Fruit fly (Drosophila melanogaster) whole organism, embryonic: ENCODE measurements around the gene amon.

ENCODE experiments used
- Asciz ChIP-seq: fragments of 200-800 bp; sonication (Bioruptor generic); optimal IDR thresholded peaks from 2 replicates; lab custom pipeline; 2017; ENCODE audit warnings: missing biosample characterization, mild to moderate bottlenecking, missing genetic modification characterization, missing genetic modification reagents
- Blimp-1 ChIP-seq: fragments of 200-800 bp; sonication (Bioruptor generic); optimal IDR thresholded peaks from 3 replicates; lab custom pipeline; 2018; ENCODE audit warnings: missing biosample characterization, missing genetic modification characterization, mild to moderate bottlenecking, moderate library complexity, missing genetic modification reagents
- CG11723 ChIP-seq: fragments of 200-800 bp; sonication (Bioruptor generic); optimal IDR thresholded peaks from 2 replicates; lab custom pipeline; 2017; ENCODE audit warnings: missing biosample characterization, mild to moderate bottlenecking, missing genetic modification characterization
- CG12299 ChIP-seq: fragments of 200-800 bp; sonication (Bioruptor generic); optimal IDR thresholded peaks from 2 replicates; lab custom pipeline; 2018; ENCODE audit warnings: missing biosample characterization, mild to moderate bottlenecking, missing genetic modification characterization
- CG1233 ChIP-seq: fragments of 200-800 bp; sonication (Bioruptor generic); optimal IDR thresholded peaks from 4 replicates; lab custom pipeline; 2018; ENCODE audit warnings: missing biosample characterization, mild to moderate bottlenecking, missing genetic modification characterization
- CG12769 ChIP-seq: fragments of 200-800 bp; sonication (Bioruptor generic); optimal IDR thresholded peaks from 2 replicates; lab custom pipeline; 2019; ENCODE audit warnings: missing biosample characterization, mild to moderate bottlenecking, missing genetic modification characterization, moderate library complexity
- CG14050 ChIP-seq: fragments of 200-800 bp; sonication (Bioruptor generic); IDR thresholded peaks from 3 replicates; pipeline ENCODE4 v1.3.6; 2022; ENCODE audit warnings: missing biosample characterization, missing genetic modification characterization
- CG1529 ChIP-seq: fragments of 200-800 bp; sonication (Bioruptor generic); optimal IDR thresholded peaks from 3 replicates; lab custom pipeline; 2018; ENCODE audit warnings: missing biosample characterization, missing genetic modification characterization
- CG16779 ChIP-seq: fragments of 200-800 bp; sonication (Bioruptor generic); IDR thresholded peaks from 2 replicates; pipeline ENCODE4 v1.3.6; 2022; ENCODE audit warnings: missing biosample characterization, missing genetic modification characterization
- CG17802 ChIP-seq: fragments of 200-800 bp; sonication (Bioruptor generic); optimal IDR thresholded peaks from 2 replicates; lab custom pipeline; 2018; ENCODE audit warnings: missing biosample characterization, mild to moderate bottlenecking, missing genetic modification characterization, moderate library complexity
- CG1832 ChIP-seq: fragments of 200-800 bp; sonication (Bioruptor generic); optimal IDR thresholded peaks from 2 replicates; lab custom pipeline; 2017; ENCODE audit warnings: missing biosample characterization, mild to moderate bottlenecking, missing genetic modification characterization, inconsistent platforms
- CG3407 ChIP-seq: fragments of 200-800 bp; sonication (Bioruptor generic); optimal IDR thresholded peaks from 2 replicates; lab custom pipeline; 2018; ENCODE audit warnings: missing biosample characterization, mild to moderate bottlenecking, missing genetic modification characterization
- CG34376 ChIP-seq: fragments of 200-800 bp; sonication (Bioruptor generic); optimal IDR thresholded peaks from 2 replicates; lab custom pipeline; 2018; ENCODE audit warnings: missing biosample characterization, mild to moderate bottlenecking, missing genetic modification characterization
- CG3726 ChIP-seq: fragments of 200-800 bp; sonication (Bioruptor generic); IDR thresholded peaks from 3 replicates; pipeline ENCODE4, ENCODE4 v1.3.6; 2022; ENCODE audit warnings: missing biosample characterization, missing genetic modification characterization
- CG3838 ChIP-seq: fragments of 200-800 bp; sonication (Bioruptor generic); optimal IDR thresholded peaks from 3 replicates; lab custom pipeline; 2016; ENCODE audit warnings: missing biosample characterization, missing genetic modification characterization
- CG42726 ChIP-seq: fragments of 200-800 bp; sonication (Bioruptor generic); IDR thresholded peaks from 2 replicates; pipeline ENCODE4 v1.3.6; 2022; ENCODE audit warnings: missing biosample characterization, missing genetic modification characterization; ENCODE audit not compliant: partially characterized antibody
- CG43689 ChIP-seq: fragments of 200-800 bp; sonication (Bioruptor generic); IDR thresholded peaks from 2 replicates; pipeline ENCODE4 v1.3.6; 2022; ENCODE audit warnings: missing biosample characterization, missing genetic modification characterization
- CG5953 ChIP-seq: fragments of 200-800 bp; sonication (Bioruptor generic); IDR thresholded peaks from 2 replicates; pipeline ENCODE4 v1.3.6; 2022; ENCODE audit warnings: missing biosample characterization, missing genetic modification characterization
- CG6689 ChIP-seq: fragments of 200-800 bp; sonication (Bioruptor generic); IDR thresholded peaks from 2 replicates; pipeline ENCODE4 v1.3.6; 2022; ENCODE audit warnings: missing biosample characterization, missing genetic modification characterization
- CG8478 ChIP-seq: fragments of >200 bp; optimal IDR thresholded peaks from 2 replicates; lab custom pipeline; 2018
- CTCF ChIP-seq: fragments of 200-800 bp; sonication (Bioruptor generic); optimal IDR thresholded peaks from 2 replicates; lab custom pipeline; 2017; ENCODE audit warnings: missing biosample characterization, mild to moderate bottlenecking, missing genetic modification characterization, moderate library complexity
- CoRest ChIP-seq: fragments of 200-800 bp; sonication (Bioruptor generic); optimal IDR thresholded peaks from 3 replicates; lab custom pipeline; 2018; ENCODE audit warnings: missing biosample characterization, mild to moderate bottlenecking, missing genetic modification characterization, moderate library complexity
- D ChIP-seq, 2 experiments: fragments of 200-800 bp in 1 of 2; fragments of >200 bp in 1 of 2; sonication (Bioruptor generic) in 1 of 2; optimal IDR thresholded peaks; 2 replicates in 1 of 2; 3 replicates in 1 of 2; lab custom pipeline; 2017; ENCODE audit warnings: mild to moderate bottlenecking in 1 of 2, missing biosample characterization in 1 of 2, missing genetic modification characterization in 1 of 2, missing genetic modification reagents in 1 of 2
- Drgx ChIP-seq: fragments of 200-800 bp; sonication (Bioruptor generic); IDR thresholded peaks from 2 replicates; pipeline ENCODE4 v1.3.6; 2022; ENCODE audit warnings: missing biosample characterization, missing genetic modification characterization
- Fer3 ChIP-seq: fragments of 200-800 bp; sonication (Bioruptor generic); optimal IDR thresholded peaks from 2 replicates; lab custom pipeline; 2018; ENCODE audit warnings: missing biosample characterization, mild to moderate bottlenecking, missing genetic modification characterization, moderate library complexity
- Hmx ChIP-seq: fragments of 200-800 bp; sonication (Bioruptor generic); optimal IDR thresholded peaks from 2 replicates; lab custom pipeline; 2016; ENCODE audit warnings: missing biosample characterization, missing genetic modification characterization
- Nf-YC ChIP-seq: fragments of 200-800 bp; optimal IDR thresholded peaks from 3 replicates; lab custom pipeline; 2019; ENCODE audit warnings: missing biosample characterization, mild to moderate bottlenecking, missing genetic modification characterization, moderate library complexity
- PHDP ChIP-seq: fragments of 200-800 bp; sonication (Bioruptor generic); optimal IDR thresholded peaks from 3 replicates; lab custom pipeline; 2018; ENCODE audit warnings: missing biosample characterization, mild to moderate bottlenecking, missing genetic modification characterization, moderate library complexity
- Trl ChIP-seq, 3 experiments: fragments of >200 bp in 2 of 3; fragments of 200-800 bp in 1 of 3; sonication (Bioruptor generic) in 1 of 3; optimal IDR thresholded peaks; 2 replicates in 1 of 3; 3 replicates in 2 of 3; lab custom pipeline; 2016 to 2017; ENCODE audit warnings: missing biosample characterization in 1 of 3, missing genetic modification characterization in 1 of 3
- chinmo ChIP-seq: fragments of 200-800 bp; sonication (Bioruptor generic); IDR thresholded peaks from 4 replicates; pipeline ENCODE4 v1.3.6; 2022; ENCODE audit warnings: missing biosample characterization, missing genetic modification characterization; ENCODE audit not compliant: partially characterized antibody
- crol ChIP-seq: fragments of 200-800 bp; sonication (Bioruptor generic); IDR thresholded peaks from 2 replicates; pipeline ENCODE4 v1.3.6; 2022; ENCODE audit warnings: missing biosample characterization, missing genetic modification characterization
- da ChIP-seq: fragments of 200-800 bp; sonication (Bioruptor generic); optimal IDR thresholded peaks from 2 replicates; lab custom pipeline; 2016; ENCODE audit warnings: missing biosample characterization, missing genetic modification characterization
- danr ChIP-seq: fragments of 200-800 bp; sonication (Bioruptor generic); IDR thresholded peaks from 2 replicates; pipeline ENCODE4 v1.3.6; 2022; ENCODE audit warnings: missing biosample characterization, missing genetic modification characterization
- gfzf ChIP-seq: fragments of 200-800 bp; sonication (Bioruptor generic); optimal IDR thresholded peaks from 2 replicates; lab custom pipeline; 2016; ENCODE audit warnings: missing biosample characterization, mild to moderate bottlenecking, missing genetic modification characterization, moderate library complexity
- gro ChIP-seq: fragments of 200-800 bp; sonication (Bioruptor generic); optimal IDR thresholded peaks from 2 replicates; lab custom pipeline; 2016; ENCODE audit warnings: missing biosample characterization, missing genetic modification characterization
- h ChIP-seq: fragments of >200 bp; optimal IDR thresholded peaks from 2 replicates; lab custom pipeline; 2017
- hbn ChIP-seq: fragments of 200-800 bp; sonication (Bioruptor generic); IDR thresholded peaks from 2 replicates; pipeline ENCODE4 v1.3.6; 2022; ENCODE audit warnings: missing biosample characterization, missing genetic modification characterization; ENCODE audit not compliant: partially characterized antibody
- jigr1 ChIP-seq: fragments of 200-800 bp; sonication (Bioruptor generic); IDR thresholded peaks from 3 replicates; pipeline ENCODE4 v1.3.6; 2022; ENCODE audit warnings: missing biosample characterization, missing genetic modification characterization
- kah ChIP-seq: fragments of 200-800 bp; sonication (Bioruptor generic); optimal IDR thresholded peaks from 2 replicates; lab custom pipeline; 2018; ENCODE audit warnings: missing biosample characterization, mild to moderate bottlenecking, missing genetic modification characterization
- lmd ChIP-seq: fragments of 200-800 bp; sonication (Bioruptor generic); IDR thresholded peaks from 2 replicates; pipeline ENCODE4 v1.3.6; 2022; ENCODE audit warnings: missing biosample characterization, missing genetic modification characterization
- mirr ChIP-seq: fragments of 200-800 bp; sonication (Bioruptor generic); optimal IDR thresholded peaks from 3 replicates; lab custom pipeline; 2018; ENCODE audit warnings: missing biosample characterization, mild to moderate bottlenecking, missing genetic modification characterization
- nom ChIP-seq: fragments of 200-800 bp; sonication (Bioruptor generic); optimal IDR thresholded peaks from 2 replicates; lab custom pipeline; 2017; ENCODE audit warnings: missing biosample characterization, missing genetic modification characterization, mild to moderate bottlenecking, moderate library complexity, missing genetic modification reagents
- ro ChIP-seq: fragments of 200-800 bp; sonication (Bioruptor generic); IDR thresholded peaks from 2 replicates; pipeline ENCODE4 v1.3.6; 2022; ENCODE audit warnings: missing biosample characterization, missing genetic modification characterization
- run ChIP-seq: fragments of 200-800 bp; sonication (Bioruptor generic); optimal IDR thresholded peaks from 3 replicates; lab custom pipeline; 2018; ENCODE audit warnings: missing biosample characterization, mild to moderate bottlenecking, missing genetic modification characterization
- schlank ChIP-seq: fragments of 200-800 bp; sonication (Bioruptor generic); optimal IDR thresholded peaks from 2 replicates; lab custom pipeline; 2018; ENCODE audit warnings: missing biosample characterization, mild to moderate bottlenecking, missing genetic modification characterization
- sd ChIP-seq: fragments of 200-800 bp; sonication (Bioruptor generic); optimal IDR thresholded peaks from 3 replicates; lab custom pipeline; 2018; ENCODE audit warnings: missing biosample characterization, mild to moderate bottlenecking, missing genetic modification characterization, moderate library complexity
- sisA ChIP-seq: fragments of 200-800 bp; sonication (Bioruptor generic); IDR thresholded peaks from 2 replicates; pipeline ENCODE4 v1.3.6; 2022; ENCODE audit warnings: missing biosample characterization, missing genetic modification characterization
- stwl ChIP-seq: fragments of 200-800 bp; sonication (Bioruptor generic); optimal IDR thresholded peaks from 3 replicates; lab custom pipeline; 2018; ENCODE audit warnings: missing biosample characterization, mild to moderate bottlenecking, missing genetic modification characterization, moderate library complexity
- toy ChIP-seq: fragments of 200-800 bp; sonication (Bioruptor generic); IDR thresholded peaks from 2 replicates; pipeline ENCODE4 v1.3.6; 2022; ENCODE audit warnings: missing biosample characterization, missing genetic modification characterization
- tx ChIP-seq: fragments of 200-800 bp; sonication (Bioruptor generic); optimal IDR thresholded peaks from 2 replicates; lab custom pipeline; 2016; ENCODE audit warnings: missing biosample characterization, missing genetic modification characterization
- yki ChIP-seq: fragments of >200 bp; optimal IDR thresholded peaks from 3 replicates; lab custom pipeline; 2018

Gene amon

dm6 chr3R:26714109-26714576, at the start of gene amon:
TSS of gene amon (minus strand) at chr3R:26714159.
- TF ChIP-seq CG42726 (GFP tag; lab: Robert Waterston, UW) (no peak), CG16779 (GFP tag; lab: Robert Waterston, UW) (peak; percentile 98), kah (peak; percentile 90), Fer3 (peak; percentile 98), Blimp-1 (GFP tag; lab: Kevin White, UChicago) (peak; percentile 94), gfzf (peak; percentile 30), run (tag; lab: Kevin White, UChicago) (peak; percentile 93), nom (peak; percentile 92), mirr (GFP tag; lab: Kevin White, UChicago) (peak; percentile 99), CG14050 (GFP tag; lab: Robert Waterston, UW) (peak; percentile 98), CG12299 (peak; percentile 98), ro (GFP tag; lab: Robert Waterston, UW) (peak; percentile 96), CG6689 (peak; percentile 97), schlank (tag; lab: Kevin White, UChicago) (peak; percentile 99), CG1233 (GFP tag; lab: Kevin White, UChicago) (peak; percentile 97), sd (peak; percentile 99), danr (GFP tag; lab: Robert Waterston, UW) (peak; percentile 97), CG3726 (GFP tag; lab: Robert Waterston, UW) (peak; percentile 97), CG11723 (GFP tag; lab: Kevin White, UChicago) (peak; percentile 96), CG1832 (GFP tag; lab: Kevin White, UChicago) (peak; percentile 44), CG17802 (tag; lab: Kevin White, UChicago) (peak; percentile 80), da (GFP tag; lab: Kevin White, UChicago) (peak; percentile 97), CG3838 (GFP tag; lab: Kevin White, UChicago) (peak; percentile 93), CG3407 (GFP tag; lab: Kevin White, UChicago) (peak; percentile 92), CG12769 (tag; lab: Kevin White, UChicago) (peak; percentile 100), crol (GFP tag; lab: Robert Waterston, UW) (peak; percentile 80), CG1529 (peak; percentile 90), h (lab: Kevin White, UChicago) (no peak), stwl (no peak), Asciz (GFP tag; lab: Kevin White, UChicago) (peak; percentile 93), jigr1 (GFP tag; lab: Robert Waterston, UW) (peak; percentile 98), D (optimal IDR thresholded peaks at IDR 0.05; lab: Kevin White, UChicago) (no peak), D (GFP tag; optimal IDR thresholded peaks at IDR 0.05; lab: Kevin White, UChicago) (peak; percentile 95), Trl (optimal IDR thresholded peaks at IDR 0.05; lab: Kevin White, UChicago) (no peak), Trl (GFP tag; optimal IDR thresholded peaks at IDR 0.05; lab: Kevin White, UChicago) (peak; percentile 99), yki (no peak), Drgx (peak; percentile 98), CG8478 (no peak), toy (GFP tag; lab: Robert Waterston, UW) (peak; percentile 97), gro (GFP tag; lab: Kevin White, UChicago) (peak; percentile 99), CG43689 (GFP tag; lab: Robert Waterston, UW) (peak; percentile 97), CG5953 (GFP tag; lab: Robert Waterston, UW) (peak; percentile 97), lmd (GFP tag; lab: Robert Waterston, UW) (peak; percentile 99), chinmo (GFP tag; lab: Robert Waterston, UW) (0 out of 4 replicates have a peak, but pooled peaks have one; percentile 29), Nf-YC (tag; lab: Kevin White, UChicago) (peak; percentile 91), hbn (GFP tag; lab: Robert Waterston, UW) (no peak), sisA (GFP tag; lab: Robert Waterston, UW) (peak; percentile 99), CG34376 (GFP tag; lab: Kevin White, UChicago) (peak; percentile 100), Hmx (GFP tag; lab: Kevin White, UChicago) (peak; percentile 93), PHDP (peak; percentile 98), CoRest (tag; lab: Kevin White, UChicago) (peak; percentile 97), CTCF (GFP tag; lab: Kevin White, UChicago) (peak; percentile 70), tx (GFP tag; lab: Kevin White, UChicago) (peak; percentile 99)
